Worm (Caenorhabditis elegans): ENCODE measurements around the gene F33A8.7.

DNA sequence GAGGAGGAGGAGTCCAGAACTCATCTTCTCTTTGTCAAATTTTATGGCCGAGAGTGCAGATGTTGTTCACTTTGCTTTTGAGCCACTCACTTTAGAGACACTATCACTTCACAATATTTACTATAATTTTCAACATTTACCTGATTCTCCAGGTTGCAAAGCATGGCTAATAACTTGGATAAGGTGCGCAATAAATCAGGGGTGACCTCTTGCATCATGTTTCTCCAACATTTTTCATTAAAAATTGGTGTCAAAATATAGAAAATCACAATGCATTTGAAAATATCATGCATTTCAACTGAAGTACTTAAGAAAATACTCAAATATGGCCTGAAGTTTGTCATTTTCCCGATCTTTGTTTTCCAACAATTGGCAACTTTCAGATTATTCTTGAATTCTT, 29.9 kb downstream of the F33A8.7 start:
- TF ChIP-seq flt-1 (GFP tag; IDR thresholded peaks at IDR 0.05): no peak
- TF ChIP-seq med-1 (GFP tag; optimal IDR thresholded peaks at IDR 0.05; ENCODE audit: insufficient read depth): no peak
- no peak for TF ChIP-seq ztf-23 (GFP tag; IDR thresholded peaks at IDR 0.05)
- TF ChIP-seq ztf-29 (GFP tag; IDR thresholded peaks at IDR 0.05): no peak
- TF ChIP-seq cog-1 (tag; optimal IDR thresholded peaks at IDR 0.05): no peak
